Worm (Caenorhabditis elegans) whole organism, late embryonic: ENCODE results near the gene srg-60.

ENCODE experiments used
- ceh-19 ChIP-seq: fragments of 200-800 bp; sonication (Bioruptor generic); optimal IDR thresholded peaks from 2 replicates; lab custom pipeline; 2018; ENCODE audit warnings: mild to moderate bottlenecking, missing genetic modification characterization, missing compliant biosample characterization
- dmd-4 ChIP-seq: sonication (generic microtip); optimal IDR thresholded peaks from 2 replicates; lab custom pipeline; 2016; ENCODE audit warnings: borderline replicate concordance, missing genetic modification characterization, missing compliant biosample characterization
- gmeb-2 ChIP-seq: sonication (generic microtip); optimal IDR thresholded peaks from 2 replicates; lab custom pipeline; 2016; ENCODE audit warnings: missing genetic modification characterization, inconsistent platforms, missing compliant biosample characterization
- nhr-11 ChIP-seq: fragments of 150-350 bp; optimal IDR thresholded peaks from 2 replicates; lab custom pipeline; 2014; ENCODE audit warnings: missing biosample characterization, missing genetic modification characterization
- pha-2 ChIP-seq: sonication (generic microtip); optimal IDR thresholded peaks from 2 replicates; lab custom pipeline; 2017; ENCODE audit warnings: mild to moderate bottlenecking, missing genetic modification characterization, missing compliant biosample characterization
- unc-86 ChIP-seq: sonication (generic microtip); optimal IDR thresholded peaks from 2 replicates; lab custom pipeline; 2016; ENCODE audit warnings: missing genetic modification characterization, missing compliant biosample characterization
- ztf-16 ChIP-seq: sonication (generic microtip); optimal IDR thresholded peaks from 2 replicates; lab custom pipeline; 2017; ENCODE audit warnings: missing genetic modification characterization, missing compliant biosample characterization

- TF ChIP-seq unc-86: no peak
- no peak for TF ChIP-seq dmd-4 (tag; lab: Kevin White, UChicago)
- no peak for TF ChIP-seq nhr-11 (tag; lab: Kevin White, UChicago)
- TF ChIP-seq ceh-19 (GFP tag; lab: Kevin White, UChicago): no peak
- TF ChIP-seq pha-2 (tag; lab: Kevin White, UChicago): no peak
- TF ChIP-seq ztf-16: no peak
- no peak for TF ChIP-seq gmeb-2
Measured at ce11 chrV:2738174-2738573, 15.7 kb upstream of the srg-60 start, which contains the start of gene srg-56.
